Worm (Caenorhabditis elegans) whole organism, early embryonic: ENCODE measurements around the gene F09E5.8.

ENCODE experiments used
- aly-1 ChIP-seq: sonication (generic microtip); optimal IDR thresholded peaks from 2 replicates; lab custom pipeline; 2016; ENCODE audit warnings: missing genetic modification characterization, missing compliant biosample characterization
- hnd-1 ChIP-seq: sonication (generic microtip); optimal IDR thresholded peaks from 2 replicates; lab custom pipeline; 2016; ENCODE audit warnings: missing genetic modification characterization, missing compliant biosample characterization

DNA sequence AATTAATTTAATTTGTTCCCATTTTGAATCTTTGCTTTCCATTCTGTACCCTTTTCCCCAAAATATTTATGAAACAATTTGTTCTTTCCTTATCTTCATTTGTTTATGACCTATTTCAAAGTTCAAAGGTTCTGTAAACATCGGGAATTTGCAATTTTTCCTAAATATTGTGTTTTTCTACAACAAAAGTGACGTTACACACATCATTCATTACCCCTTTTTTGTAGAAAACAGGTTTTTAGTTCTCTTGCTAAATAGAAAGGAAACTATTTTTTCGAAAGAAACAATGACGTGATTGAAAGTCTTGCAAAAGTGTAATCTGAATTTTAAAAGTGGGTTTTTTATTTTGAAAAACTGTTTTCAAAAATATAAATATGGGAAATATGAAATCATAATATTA is 25.8 kb upstream of the F09E5.8 start:
- TF ChIP-seq aly-1 (tag; lab: Kevin White, UChicago), result no peak
- TF ChIP-seq hnd-1 (tag; lab: Kevin White, UChicago), result no peak
